Worm (Caenorhabditis elegans): ENCODE measurements around the gene sek-1.

sek-1 gene

DNA sequence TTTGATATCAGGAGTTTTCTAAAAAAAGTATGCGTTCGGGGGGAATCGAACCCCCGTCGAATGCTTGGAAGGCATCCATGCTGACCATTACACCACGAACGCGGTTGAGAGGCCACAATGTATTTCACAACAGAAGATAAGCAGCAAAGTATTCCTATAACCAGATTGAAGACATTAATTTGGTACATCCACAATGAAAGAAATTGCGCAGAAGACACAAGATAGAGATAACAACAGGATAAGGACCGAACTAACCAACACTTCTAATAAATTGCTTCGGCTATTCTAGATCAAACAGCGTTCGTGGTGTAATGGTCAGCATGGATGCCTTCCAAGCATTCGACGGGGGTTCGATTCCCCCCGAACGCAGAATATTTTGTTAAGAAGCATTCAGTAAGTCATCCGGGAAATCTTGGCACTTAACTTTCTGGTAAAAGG lies 22.2 kb upstream of the sek-1 start (continued):
- TF ChIP-seq nhr-76 (tag; optimal IDR thresholded peaks at IDR 0.05) (no peak), nhr-19 (GFP tag; conservative IDR thresholded peaks at IDR 0.05) (peak; percentile 45), tlp-1 (tag; optimal IDR thresholded peaks at IDR 0.05) (no peak), fkh-4 (tag; optimal IDR thresholded peaks at IDR 0.05; ENCODE audit: borderline replicate concordance) (no peak)

DNA sequence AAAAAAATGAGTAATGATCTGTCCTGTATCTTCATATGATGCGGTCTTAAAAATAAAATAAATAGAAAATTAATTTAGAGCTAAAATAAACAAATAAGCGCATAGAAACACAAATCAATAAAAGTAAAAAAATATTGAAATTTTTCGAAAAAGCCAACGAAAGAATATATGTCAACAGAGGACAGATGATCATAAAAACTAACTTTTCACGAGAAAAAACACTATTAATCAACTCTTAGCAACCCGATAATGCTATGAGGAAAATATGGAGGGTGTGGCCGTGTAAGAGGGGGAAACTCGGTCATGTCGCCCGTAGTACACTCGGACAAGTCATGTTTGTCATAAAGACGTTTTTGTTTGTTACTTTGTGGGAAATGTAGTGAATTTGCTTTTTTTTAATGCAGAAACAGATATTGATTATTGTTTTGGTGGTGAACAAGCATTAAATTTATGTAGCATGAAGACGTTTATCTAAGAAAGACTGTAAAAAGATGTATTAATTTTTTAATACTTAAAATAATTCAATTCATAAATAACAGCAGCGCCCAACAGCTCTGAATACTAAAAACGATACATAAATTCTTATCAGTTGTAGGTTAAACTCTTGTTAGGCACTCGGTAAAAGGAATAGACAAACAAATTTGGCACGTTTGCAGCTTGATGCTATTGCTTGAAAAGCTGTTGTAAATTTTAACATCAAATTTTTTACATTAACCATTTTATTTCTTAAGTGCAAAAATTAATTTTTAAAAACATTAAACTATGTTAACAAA lies 18.1 kb upstream of the sek-1 start, which contains the start of gene adm-4:
TSS of gene adm-4 (minus strand) at position 51 of the 773 bp plus-strand sequence.
- TF ChIP-seq ama-1 (optimal IDR thresholded peaks at IDR 0.05) (no peak), nhr-20 (tag; optimal IDR thresholded peaks at IDR 0.05) (peak; percentile 62), fkh-10 (GFP tag; optimal IDR thresholded peaks at IDR 0.05) (no peak), zip-4 (GFP tag; optimal IDR thresholded peaks at IDR 0.05) (no peak), skn-1 (tag; optimal IDR thresholded peaks at IDR 0.05) (no peak), unc-30 (tag; optimal IDR thresholded peaks at IDR 0.05) (no peak), nhr-237 (tag; optimal IDR thresholded peaks at IDR 0.05) (no peak), lin-15B (tag; optimal IDR thresholded peaks at IDR 0.05) (no peak), C34B4.2 (tag; optimal IDR thresholded peaks at IDR 0.05) (no peak), elt-2 (tag; optimal IDR thresholded peaks at IDR 0.05) (peak; percentile 36), lin-35 (GFP tag; optimal IDR thresholded peaks at IDR 0.05) (peak in 1 of 2 experiments; percentile 1), hlh-4 (tag; optimal IDR thresholded peaks at IDR 0.05) (no peak), irx-1 (tag; optimal IDR thresholded peaks at IDR 0.05) (peak; percentile 66), aly-2 (tag; optimal IDR thresholded peaks at IDR 0.05) (no peak), mab-9 (GFP tag; IDR thresholded peaks at IDR 0.05) (no peak), ces-1 (GFP tag; optimal IDR thresholded peaks at IDR 0.05) (no peak), sptf-1 (tag; optimal IDR thresholded peaks at IDR 0.05) (no peak), xbp-1 (tag; optimal IDR thresholded peaks at IDR 0.05) (peak; percentile 64), efl-1 (optimal IDR thresholded peaks at IDR 0.05) (peak; percentile 24 to 28), efl-1 (GFP tag; optimal IDR thresholded peaks at IDR 0.05 in 1 of 2) (peak; percentile 43 to 67), nhr-71 (tag; optimal IDR thresholded peaks at IDR 0.05) (peak; percentile 74), nhr-76 (tag; optimal IDR thresholded peaks at IDR 0.05) (no peak), pqm-1 (tag; optimal IDR thresholded peaks at IDR 0.05) (no peak), mep-1 (tag; optimal IDR thresholded peaks at IDR 0.05) (peak; percentile 39), sox-4 (tag; optimal IDR thresholded peaks at IDR 0.05) (peak; percentile 46), snpc-4 (tag; optimal IDR thresholded peaks at IDR 0.05) (no peak), sup-37 (GFP tag; optimal IDR thresholded peaks at IDR 0.05) (no peak), nhr-90 (tag; optimal IDR thresholded peaks at IDR 0.05; ENCODE audit: poor library complexity) (peak; percentile 67), isw-1 (GFP tag; IDR thresholded peaks at IDR 0.05) (peak; percentile 24; the same call in 1 of the 2 replicates), egl-13 (tag; optimal IDR thresholded peaks at IDR 0.05) (peak; percentile 54), swsn-7 (tag; optimal IDR thresholded peaks at IDR 0.05) (peak; percentile 58), vab-15 (tag; optimal IDR thresholded peaks at IDR 0.05) (no peak), nhr-77 (tag; optimal IDR thresholded peaks at IDR 0.05) (no peak), nhr-85 (tag) (peak; percentile 74), unc-130 (tag; optimal IDR thresholded peaks at IDR 0.05) (no peak), ztf-11 (tag; optimal IDR thresholded peaks at IDR 0.05) (peak in 1 of 2 experiments; percentile 67), dpl-1 (GFP tag; optimal IDR thresholded peaks at IDR 0.05) (peak; percentile 3 to 25 (median 25)), blmp-1 (tag; optimal IDR thresholded peaks at IDR 0.05) (peak; percentile 37), snu-23 (GFP tag; optimal IDR thresholded peaks at IDR 0.05) (peak; percentile 70), F16B12.6 (tag; optimal IDR thresholded peaks at IDR 0.05) (no peak), hpl-2 (GFP tag; optimal IDR thresholded peaks at IDR 0.05) (no peak), dsc-1 (tag; optimal IDR thresholded peaks at IDR 0.05) (peak; percentile 41), lsy-2 (tag; optimal IDR thresholded peaks at IDR 0.05) (peak in 1 of 2 experiments; percentile 54), nhr-84 (tag; optimal IDR thresholded peaks at IDR 0.05) (no peak), aha-1 (tag; optimal IDR thresholded peaks at IDR 0.05) (no peak), fkh-4 (tag; optimal IDR thresholded peaks at IDR 0.05; ENCODE audit: borderline replicate concordance) (peak; percentile 56), ceh-88 (GFP tag; IDR thresholded peaks at IDR 0.05) (no peak), unc-98 (GFP tag; IDR thresholded peaks at IDR 0.05) (peak; percentile 49; the same call in 1 of the 2 replicates), C16A3.4 (tag; optimal IDR thresholded peaks at IDR 0.05) (peak; percentile 8)
